Worm (Caenorhabditis elegans) whole organism, late embryonic: ENCODE measurements around the gene rgs-7.

Experiments
- C08G9.2 ChIP-seq: sonication (generic microtip); optimal IDR thresholded peaks from 2 replicates; lab custom pipeline; 2016; ENCODE audit warnings: mild to moderate bottlenecking, missing genetic modification characterization, moderate library complexity, missing compliant biosample characterization
- F13H6.1 ChIP-seq: sonication (generic microtip); optimal IDR thresholded peaks from 2 replicates; lab custom pipeline; 2016; ENCODE audit warnings: missing genetic modification characterization, missing compliant biosample characterization
- Y22D7AL.16 ChIP-seq: sonication (generic microtip); optimal IDR thresholded peaks from 2 replicates; lab custom pipeline; 2016; ENCODE audit warnings: missing genetic modification characterization, missing compliant biosample characterization
- ceh-14 ChIP-seq: sonication (generic microtip); optimal IDR thresholded peaks from 2 replicates; lab custom pipeline; 2016; ENCODE audit warnings: missing genotype, missing genetic modification characterization, missing compliant biosample characterization
- ceh-18 ChIP-seq: sonication (generic microtip); optimal IDR thresholded peaks from 2 replicates; lab custom pipeline; 2016; ENCODE audit warnings: missing genetic modification characterization, missing compliant biosample characterization
- ceh-2 ChIP-seq: sonication (generic microtip); optimal IDR thresholded peaks from 2 replicates; lab custom pipeline; 2016; ENCODE audit warnings: missing genotype, missing genetic modification characterization, missing compliant biosample characterization
- ceh-31 ChIP-seq: sonication (generic microtip); optimal IDR thresholded peaks from 2 replicates; lab custom pipeline; 2016; ENCODE audit warnings: missing genetic modification characterization, missing compliant biosample characterization
- ceh-34 ChIP-seq: sonication (generic microtip); optimal IDR thresholded peaks from 2 replicates; lab custom pipeline; 2016; ENCODE audit warnings: mild to moderate bottlenecking, missing genetic modification characterization, missing compliant biosample characterization
- ceh-45 ChIP-seq: fragments of 200-800 bp; sonication (Bioruptor generic); IDR thresholded peaks from 2 replicates; pipeline ENCODE4 v1.3.6; 2022; ENCODE audit warnings: missing genetic modification reagents, missing genetic modification characterization, missing compliant biosample characterization
- ceh-9 ChIP-seq: sonication (generic microtip); optimal IDR thresholded peaks from 2 replicates; lab custom pipeline; 2016; ENCODE audit warnings: mild to moderate bottlenecking, missing genetic modification characterization, inconsistent platforms, missing compliant biosample characterization
- dve-1 ChIP-seq: sonication (generic microtip); optimal IDR thresholded peaks from 2 replicates; lab custom pipeline; 2017; ENCODE audit warnings: antibody characterized with exemption, mild to moderate bottlenecking, missing genetic modification characterization, missing compliant biosample characterization
- elt-2 ChIP-seq: sonication (generic microtip); optimal IDR thresholded peaks from 2 replicates; lab custom pipeline; 2016; ENCODE audit warnings: missing genetic modification reagents, missing genetic modification characterization, missing compliant biosample characterization
- elt-4 ChIP-seq: sonication (generic microtip); optimal IDR thresholded peaks from 2 replicates; lab custom pipeline; 2016; ENCODE audit warnings: missing genetic modification characterization, missing compliant biosample characterization
- ets-4 ChIP-seq: sonication (generic microtip); optimal IDR thresholded peaks from 2 replicates; lab custom pipeline; 2016; ENCODE audit warnings: missing genetic modification characterization, missing compliant biosample characterization
- fax-1 ChIP-seq: sonication (generic microtip); optimal IDR thresholded peaks from 2 replicates; lab custom pipeline; 2016; ENCODE audit warnings: missing genotype, missing genetic modification characterization, missing compliant biosample characterization
- fkh-10 ChIP-seq: fragments of 150-350 bp; optimal IDR thresholded peaks from 2 replicates; lab custom pipeline; 2014; ENCODE audit warnings: missing biosample characterization, missing genetic modification reagents, missing genetic modification characterization
- hlh-13 ChIP-seq: fragments of 200-800 bp; sonication (Bioruptor generic); optimal IDR thresholded peaks from 2 replicates; lab custom pipeline; 2018; ENCODE audit warnings: mild to moderate bottlenecking, missing genetic modification characterization, missing compliant biosample characterization
- hlh-30 ChIP-seq: sonication (generic microtip); optimal IDR thresholded peaks from 2 replicates; lab custom pipeline; 2017; ENCODE audit warnings: antibody characterized with exemption, missing genetic modification characterization, missing compliant biosample characterization; ENCODE audit not compliant: insufficient read depth
- nfya-1 ChIP-seq: sonication (generic microtip); optimal IDR thresholded peaks from 2 replicates; lab custom pipeline; 2017; ENCODE audit warnings: missing genetic modification characterization, mild to moderate bottlenecking, missing compliant biosample characterization, antibody characterized with exemption, moderate library complexity
- nhr-11 ChIP-seq: fragments of 150-350 bp; optimal IDR thresholded peaks from 2 replicates; lab custom pipeline; 2014; ENCODE audit warnings: missing biosample characterization, missing genetic modification characterization
- nhr-232 ChIP-seq: sonication (generic microtip); optimal IDR thresholded peaks from 2 replicates; lab custom pipeline; 2016; ENCODE audit warnings: missing genetic modification characterization, missing compliant biosample characterization
- npax-4 ChIP-seq: sonication (generic microtip); optimal IDR thresholded peaks from 2 replicates; lab custom pipeline; 2016; ENCODE audit warnings: missing genetic modification characterization, missing compliant biosample characterization
- pat-9 ChIP-seq: fragments of 200-800 bp; sonication (Bioruptor generic); optimal IDR thresholded peaks from 2 replicates; lab custom pipeline; 2018; ENCODE audit warnings: mild to moderate bottlenecking, missing genetic modification characterization, moderate library complexity, missing compliant biosample characterization
- ref-2 ChIP-seq: sonication (generic microtip); optimal IDR thresholded peaks from 2 replicates; lab custom pipeline; 2016; ENCODE audit warnings: missing genetic modification characterization, missing compliant biosample characterization
- sdc-2 ChIP-seq: sonication (generic microtip); optimal IDR thresholded peaks from 2 replicates; lab custom pipeline; 2016; ENCODE audit warnings: missing genotype, missing genetic modification characterization, missing compliant biosample characterization
- sox-2 ChIP-seq: fragments of 200-800 bp; sonication (Bioruptor generic); IDR thresholded peaks from 2 replicates; pipeline ENCODE4 v1.3.6; 2022; ENCODE audit warnings: missing genetic modification reagents, missing genetic modification characterization, missing compliant biosample characterization
- tbx-2 ChIP-seq: sonication (generic microtip); optimal IDR thresholded peaks from 2 replicates; lab custom pipeline; 2016; ENCODE audit warnings: missing genetic modification characterization, missing compliant biosample characterization
- unc-42 ChIP-seq: sonication (generic microtip); optimal IDR thresholded peaks from 2 replicates; lab custom pipeline; 2016; ENCODE audit warnings: missing genotype, missing genetic modification characterization, missing compliant biosample characterization
- unc-55 ChIP-seq: sonication (generic microtip); optimal IDR thresholded peaks from 2 replicates; lab custom pipeline; 2017; ENCODE audit warnings: missing biosample characterization, missing genetic modification reagents, missing genetic modification characterization
- zip-5 ChIP-seq: sonication (generic microtip); optimal IDR thresholded peaks from 2 replicates; lab custom pipeline; 2016; ENCODE audit warnings: missing genetic modification characterization, missing compliant biosample characterization

rgs-7 gene

DNA sequence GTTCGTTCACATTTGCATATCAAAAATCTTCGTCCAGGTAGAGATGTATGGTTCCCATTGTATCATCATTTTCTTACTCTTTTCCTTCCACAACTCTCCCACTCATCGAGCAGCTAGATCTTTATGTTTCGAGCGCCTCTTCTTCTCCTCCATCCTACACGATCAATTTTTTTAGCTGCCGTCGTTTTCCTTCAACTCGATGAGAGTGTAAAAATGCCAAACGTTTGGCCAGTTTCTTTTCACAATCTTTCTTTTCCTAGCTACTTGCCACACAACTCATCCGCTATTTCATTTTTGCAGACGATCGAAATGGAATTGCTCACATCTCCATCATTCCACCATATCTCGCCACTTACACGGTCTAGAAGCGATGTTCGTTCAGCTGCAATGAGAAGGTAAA, 59.2 kb downstream of the rgs-7 start, which contains the start of gene C18B2.3:
C18B2.3 (plus strand) TSS at position 301 of the 400 bp plus-strand sequence.
- TF ChIP-seq ceh-18 (tag; lab: Kevin White, UChicago) = peak; percentile 25
- no peak for TF ChIP-seq tbx-2 (tag; lab: Kevin White, UChicago)
- no peak for TF ChIP-seq hlh-30 (tag; lab: Kevin White, UChicago)
- TF ChIP-seq ref-2 = no peak

- TF ChIP-seq F13H6.1 (tag; lab: Kevin White, UChicago) = no peak
- TF ChIP-seq ets-4 (tag; lab: Kevin White, UChicago) = no peak
- TF ChIP-seq nhr-232 (tag; lab: Kevin White, UChicago) = no peak
- TF ChIP-seq nhr-11 = no peak
- no peak for TF ChIP-seq elt-4 (tag; lab: Kevin White, UChicago)
- TF ChIP-seq fax-1 (tag; lab: Kevin White, UChicago) = no peak
- no peak for TF ChIP-seq hlh-13 (GFP tag; lab: Kevin White, UChicago)
- TF ChIP-seq fkh-10 = no peak
- TF ChIP-seq sox-2 (GFP tag; lab: Robert Waterston, UW) = no peak
- no peak for TF ChIP-seq zip-5
- TF ChIP-seq ceh-31 (tag; lab: Kevin White, UChicago) = no peak
- no peak for TF ChIP-seq unc-42 (tag; lab: Kevin White, UChicago)
- TF ChIP-seq pat-9 (tag; lab: Kevin White, UChicago) = no peak
- no peak for TF ChIP-seq C08G9.2 (tag; lab: Kevin White, UChicago)
These were observed 60.3 kb downstream of the rgs-7 start for ce11 chrX:3602622-3603021.

ce11 chrX:3605727-3606126, 63.4 kb downstream of the rgs-7 start, which contains the start of gene C18B2.4:
C18B2.4 (minus strand) TSS chrX:3605741.
- TF ChIP-seq C08G9.2 (tag; lab: Kevin White, UChicago) = peak; percentile 25
- peak; percentile 54 for TF ChIP-seq sdc-2 (tag; lab: Kevin White, UChicago)
- TF ChIP-seq ceh-34 (tag; lab: Kevin White, UChicago) = peak; percentile 42
- peak; percentile 51 for TF ChIP-seq ceh-14 (tag; lab: Kevin White, UChicago)
- TF ChIP-seq dve-1 (tag; lab: Kevin White, UChicago) = peak; percentile 18
- no peak for TF ChIP-seq ceh-9
- TF ChIP-seq unc-55 = peak; percentile 96
- peak; percentile 34 for TF ChIP-seq elt-2 (tag; lab: Kevin White, UChicago)
- TF ChIP-seq ceh-2 (tag; lab: Kevin White, UChicago) = peak; percentile 32
- TF ChIP-seq ceh-31 (tag; lab: Kevin White, UChicago) = peak; percentile 74
- TF ChIP-seq ceh-45 (GFP tag; lab: Robert Waterston, UW) = no peak
- peak; percentile 89 for TF ChIP-seq hlh-30 (tag; lab: Kevin White, UChicago)
- peak; percentile 72 for TF ChIP-seq nfya-1
- no peak for TF ChIP-seq npax-4 (tag; lab: Kevin White, UChicago)
- peak; percentile 64 for TF ChIP-seq tbx-2 (tag; lab: Kevin White, UChicago)
- peak; percentile 75 for TF ChIP-seq unc-42 (tag; lab: Kevin White, UChicago)
- TF ChIP-seq Y22D7AL.16 (tag; lab: Kevin White, UChicago) = no peak
